Worm (Caenorhabditis elegans): ENCODE results near the gene T14G8.2.

Gene T14G8.2

DNA sequence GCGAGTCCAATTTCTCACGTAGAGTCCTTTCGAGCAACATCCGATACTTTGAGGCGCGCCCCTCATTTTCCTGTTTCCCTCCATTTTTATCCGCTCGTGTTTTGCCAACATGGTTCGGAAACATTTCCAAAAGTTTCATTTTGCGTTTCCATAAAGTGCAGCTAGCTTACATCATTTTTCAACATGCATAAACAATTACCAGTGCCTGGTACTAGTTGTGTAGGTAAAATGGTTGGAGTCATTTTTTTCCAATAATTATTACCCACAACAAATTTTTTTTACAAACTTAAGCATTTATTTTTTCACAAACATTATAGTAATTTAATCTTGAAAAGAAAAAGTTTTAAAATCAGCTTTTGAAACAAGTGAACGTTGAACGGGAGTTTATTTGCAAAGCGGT is 50.9 kb downstream of the T14G8.2 start:
- TF ChIP-seq F13C5.2 (tag; optimal IDR thresholded peaks at IDR 0.05), result no peak
- no peak for TF ChIP-seq tra-4 (tag; optimal IDR thresholded peaks at IDR 0.05)
- TF ChIP-seq hmbx-1 (tag; optimal IDR thresholded peaks at IDR 0.05), result no peak
- TF ChIP-seq tbx-11 (GFP tag; IDR thresholded peaks at IDR 0.05), result no peak
- no peak for TF ChIP-seq sea-1 (GFP tag; conservative IDR thresholded peaks at IDR 0.05)
- no peak for TF ChIP-seq ceh-36 (tag; optimal IDR thresholded peaks at IDR 0.05)
